Fruit fly (Drosophila melanogaster) whole organism, prepupa: ENCODE data around the gene CG17650.
A peak's percentile ranks its signal among the peaks of the same experiment; 100 is the strongest.

Experiments used
- CG10669 ChIP-seq: fragments of 200-800 bp; sonication (Bioruptor generic); optimal IDR thresholded peaks from 3 replicates; lab custom pipeline; 2018; ENCODE audit warnings: missing biosample characterization, mild to moderate bottlenecking, missing genetic modification characterization, moderate library complexity
- CG16779 ChIP-seq: fragments of 200-800 bp; sonication (Bioruptor generic); optimal IDR thresholded peaks from 3 replicates; lab custom pipeline; 2017; ENCODE audit warnings: missing biosample characterization, mild to moderate bottlenecking, missing genetic modification characterization
- CG31627 ChIP-seq: fragments of 200-800 bp; sonication (Bioruptor generic); optimal IDR thresholded peaks from 3 replicates; lab custom pipeline; 2016; ENCODE audit warnings: missing biosample characterization, missing genetic modification characterization
- CG6276 ChIP-seq: fragments of 200-800 bp; sonication (Bioruptor generic); optimal IDR thresholded peaks from 2 replicates; lab custom pipeline; 2017; ENCODE audit warnings: missing biosample characterization, mild to moderate bottlenecking, missing genetic modification characterization
- CG6854 ChIP-seq: fragments of 200-800 bp; sonication (Bioruptor generic); optimal IDR thresholded peaks from 2 replicates; lab custom pipeline; 2017; ENCODE audit warnings: missing biosample characterization, mild to moderate bottlenecking, missing genetic modification characterization
- Eip78C ChIP-seq: fragments of 200-800 bp; sonication (Bioruptor generic); peaks from one replicate; lab custom pipeline; 2016; ENCODE audit warnings: missing biosample characterization, missing genetic modification characterization
- Hr39 ChIP-seq: fragments of 200-800 bp; sonication (Bioruptor generic); optimal IDR thresholded peaks from 2 replicates; lab custom pipeline; 2016; ENCODE audit warnings: missing biosample characterization, missing genetic modification characterization
- Sox14 ChIP-seq: fragments of 200-800 bp; sonication (Bioruptor generic); optimal IDR thresholded peaks from 3 replicates; lab custom pipeline; 2016; ENCODE audit warnings: missing biosample characterization, missing genetic modification characterization
- Sox15 ChIP-seq: fragments of 200-800 bp; sonication (Bioruptor generic); optimal IDR thresholded peaks from 3 replicates; lab custom pipeline; 2016; ENCODE audit warnings: missing biosample characterization, missing genetic modification characterization
- acj6 ChIP-seq: fragments of 200-800 bp; sonication (Bioruptor generic); optimal IDR thresholded peaks from 3 replicates; lab custom pipeline; 2016; ENCODE audit warnings: missing biosample characterization, missing genetic modification characterization
- dac ChIP-seq: fragments of 200-800 bp; sonication (Bioruptor generic); optimal IDR thresholded peaks from 2 replicates; lab custom pipeline; 2017; ENCODE audit warnings: missing biosample characterization, mild to moderate bottlenecking, missing genetic modification characterization
- lz ChIP-seq: fragments of 200-800 bp; sonication (Bioruptor generic); optimal IDR thresholded peaks from 3 replicates; lab custom pipeline; 2016; ENCODE audit warnings: missing biosample characterization, missing genetic modification characterization
- salr ChIP-seq, 2 experiments: fragments of 200-800 bp; sonication (Bioruptor generic); optimal IDR thresholded peaks; 3 replicates each; lab custom pipeline; 2016 to 2018; ENCODE audit warnings: missing biosample characterization in 2 of 2, missing genetic modification characterization in 2 of 2, mild to moderate bottlenecking in 1 of 2
- svp ChIP-seq: fragments of 200-800 bp; sonication (Bioruptor generic); peaks from one replicate; lab custom pipeline; 2016; ENCODE audit warnings: missing biosample characterization, missing genetic modification characterization

DNA sequence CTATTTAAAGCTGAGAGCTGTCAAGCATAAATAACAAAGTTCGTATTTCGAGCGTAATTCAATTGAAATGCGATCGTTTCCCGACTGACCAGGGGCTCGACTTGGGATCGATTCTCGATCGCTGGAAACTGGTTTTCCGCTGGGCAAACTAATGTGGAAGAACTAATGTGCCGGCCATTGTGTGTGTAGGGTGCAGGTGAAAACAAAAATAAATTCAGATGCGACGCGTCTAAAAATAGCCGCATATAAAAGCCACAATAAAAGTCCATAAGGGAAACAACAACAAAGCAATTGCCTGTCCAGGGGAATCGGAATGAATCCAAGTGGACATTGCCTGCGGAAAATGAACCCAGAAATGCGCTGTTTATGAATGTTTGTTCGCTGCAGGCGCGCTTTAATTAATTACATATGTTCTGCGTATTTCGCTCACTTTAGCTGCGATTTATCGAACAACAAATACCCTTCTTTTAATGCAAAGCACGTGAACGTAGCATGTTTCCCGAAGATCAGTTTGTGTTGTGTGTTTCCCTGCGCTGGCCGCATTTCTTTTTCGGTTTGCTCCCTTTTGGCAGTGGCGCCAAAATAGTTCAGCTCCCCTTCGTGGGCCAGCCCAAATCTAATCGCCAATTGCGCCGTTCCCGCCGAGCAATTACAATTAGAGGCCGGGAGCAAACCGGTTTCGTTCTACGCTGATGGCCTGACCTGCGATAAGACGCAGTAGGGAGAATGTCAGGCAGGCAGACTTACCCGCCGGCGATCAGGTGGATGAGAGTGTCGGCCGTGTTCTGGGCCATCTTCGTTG lies 35.6 kb downstream of the CG17650 start:
- TF ChIP-seq Hr39, result peak; percentile 2
- peak; percentile 19 for TF ChIP-seq CG10669 (GFP tag; lab: Kevin White, UChicago)
- TF ChIP-seq dac (GFP tag; lab: Kevin White, UChicago), result no peak
- peak; percentile 77 for TF ChIP-seq Eip78C (GFP tag; lab: Kevin White, UChicago)
- TF ChIP-seq CG6854, result no peak
- peak; percentile 38 for TF ChIP-seq Sox14 (GFP tag; lab: Kevin White, UChicago)
- TF ChIP-seq svp, result peak; percentile 71
- TF ChIP-seq CG16779 (tag; lab: Kevin White, UChicago), result no peak
- TF ChIP-seq Sox15 (GFP tag; lab: Kevin White, UChicago), result no peak
- no peak for TF ChIP-seq lz (GFP tag; lab: Kevin White, UChicago)
- no peak for TF ChIP-seq CG6276 (GFP tag; lab: Kevin White, UChicago)
- TF ChIP-seq salr (GFP tag; optimal IDR thresholded peaks at IDR 0.05; lab: Kevin White, UChicago), result no peak
- no peak for TF ChIP-seq CG31627 (GFP tag; lab: Kevin White, UChicago)
- TF ChIP-seq acj6 (GFP tag; lab: Kevin White, UChicago), result no peak
